Fruit fly (Drosophila melanogaster): ENCODE results near the gene cDIP.

Gene cDIP

DNA sequence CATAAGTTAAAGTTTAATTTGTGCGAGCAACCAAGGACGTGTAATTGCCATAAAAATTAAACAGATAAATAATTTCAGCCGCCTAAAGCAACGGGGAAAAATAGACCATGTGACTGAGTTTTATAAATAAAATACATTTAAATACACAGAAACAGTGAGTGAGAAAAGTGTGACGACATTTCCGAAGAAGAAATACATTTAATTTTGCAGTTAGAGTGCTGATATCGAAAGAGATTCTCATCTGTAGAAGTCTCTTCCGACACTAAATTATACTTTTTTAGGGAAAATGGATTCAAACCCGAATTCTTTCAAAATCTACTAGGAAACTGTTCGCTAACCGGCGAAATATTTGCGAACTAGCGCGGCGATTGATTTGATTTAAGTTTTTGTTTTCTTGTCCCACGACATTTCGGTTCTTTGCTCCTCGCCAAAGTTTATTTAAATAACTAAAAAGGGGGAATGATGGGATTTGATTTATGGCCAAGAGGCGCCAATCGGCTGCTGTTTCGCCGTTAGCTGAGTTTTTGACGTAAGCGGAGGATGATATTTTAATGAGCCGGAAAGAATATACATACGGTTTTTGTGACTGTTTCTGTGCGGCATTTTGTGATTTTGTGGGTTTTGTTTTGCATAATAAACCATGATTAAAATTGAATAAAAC lies 28.8 kb upstream of the cDIP start:
- TF ChIP-seq CG12769 (tag; optimal IDR thresholded peaks at IDR 0.05) (peak; percentile 55), gro (GFP tag; optimal IDR thresholded peaks at IDR 0.05) (no peak), Pdp1 (GFP tag; optimal IDR thresholded peaks at IDR 0.05) (peak in 1 of 2 experiments; percentile 26), CG3995 (GFP tag; optimal IDR thresholded peaks at IDR 0.05) (no peak), Med (GFP tag) (peak; percentile 59), CG15269 (tag; optimal IDR thresholded peaks at IDR 0.05) (no peak), CG8388 (GFP tag; optimal IDR thresholded peaks at IDR 0.05) (peak; percentile 80), sens (GFP tag) (peak; percentile 68)

DNA sequence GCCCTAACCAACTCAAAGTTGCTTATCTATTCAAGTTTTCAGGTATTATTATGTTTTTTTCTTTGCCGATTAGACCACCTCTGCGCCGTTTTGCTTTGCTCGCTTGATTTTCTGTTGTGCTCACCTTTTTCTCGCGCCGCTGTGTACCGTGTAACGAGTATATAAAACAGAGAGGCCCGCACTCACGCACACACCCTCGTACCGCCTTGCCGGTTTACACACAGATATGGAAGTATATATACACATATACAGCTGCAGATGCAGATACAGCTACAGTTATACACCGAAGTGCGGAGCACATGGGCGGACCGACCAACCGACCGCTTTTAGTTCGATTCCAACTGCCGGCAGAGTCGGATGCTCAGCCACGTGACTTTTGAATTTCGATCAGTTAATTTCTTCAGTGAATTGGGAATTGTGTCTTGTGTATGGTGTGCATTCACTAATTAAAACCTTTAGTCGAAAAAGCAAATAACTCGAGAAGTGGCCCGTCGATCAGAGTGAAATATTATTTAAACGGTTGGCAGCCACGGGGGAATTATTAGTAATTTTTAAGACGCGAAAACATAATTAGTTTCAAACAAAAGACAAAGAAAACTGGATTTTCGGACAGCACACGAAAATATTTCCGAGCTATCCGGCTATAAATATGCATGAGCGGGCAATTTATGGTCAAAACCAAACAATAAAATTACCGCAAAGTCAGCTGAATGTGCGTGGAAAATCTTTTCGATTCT lies 27.8 kb upstream of the cDIP start:
- TF ChIP-seq CG6765 (GFP tag; optimal IDR thresholded peaks at IDR 0.05), result peak; percentile 62
- TF ChIP-seq grn (GFP tag; optimal IDR thresholded peaks at IDR 0.05), result peak; percentile 22
- peak; percentile 95 for TF ChIP-seq Deaf1 (tag; optimal IDR thresholded peaks at IDR 0.05)
- peak; percentile 39 for TF ChIP-seq D19A (tag; optimal IDR thresholded peaks at IDR 0.05)
- peak; percentile 25 for TF ChIP-seq exex (tag; optimal IDR thresholded peaks at IDR 0.05)
- no peak for TF ChIP-seq crol (GFP tag; IDR thresholded peaks at IDR 0.05)
- 0 out of 3 replicates have a peak, but pooled peaks have one; percentile 31 for TF ChIP-seq gce (GFP tag; IDR thresholded peaks at IDR 0.05)
- no peak for TF ChIP-seq Aef1 (GFP tag; IDR thresholded peaks at IDR 0.05)
- peak; percentile 39 for TF ChIP-seq chn (GFP tag; optimal IDR thresholded peaks at IDR 0.05)
- no peak for TF ChIP-seq NC2β (GFP tag; optimal IDR thresholded peaks at IDR 0.05)
- 0 out of 2 replicates have a peak, but pooled peaks have one; percentile 32 for TF ChIP-seq gsb (GFP tag; IDR thresholded peaks at IDR 0.05)
- TF ChIP-seq Camta (GFP tag; optimal IDR thresholded peaks at IDR 0.05), result no peak
- TF ChIP-seq CG5180 (GFP tag; optimal IDR thresholded peaks at IDR 0.05), result peak; percentile 96
- peak; percentile 82 for TF ChIP-seq nom (GFP tag; optimal IDR thresholded peaks at IDR 0.05)
- peak; percentile 32 for TF ChIP-seq fd64A (GFP tag; optimal IDR thresholded peaks at IDR 0.05)
- peak; percentile 88 for TF ChIP-seq CG34376 (GFP tag; optimal IDR thresholded peaks at IDR 0.05)
- TF ChIP-seq tll (GFP tag; optimal IDR thresholded peaks at IDR 0.05), result peak in 1 of 2 experiments; percentile 45
- peak; percentile 28 for TF ChIP-seq HHEX (GFP tag; optimal IDR thresholded peaks at IDR 0.05)
- peak; percentile 34 for TF ChIP-seq CG12155 (GFP tag; optimal IDR thresholded peaks at IDR 0.05)
- TF ChIP-seq psq (GFP tag; optimal IDR thresholded peaks at IDR 0.05), result peak; percentile 51
- TF ChIP-seq CG7928 (GFP tag; optimal IDR thresholded peaks at IDR 0.05), result no peak
- peak; percentile 74; the same call in 2 of the 3 replicates for TF ChIP-seq sr (GFP tag; IDR thresholded peaks at IDR 0.05)
- no peak for TF ChIP-seq dimm (GFP tag; IDR thresholded peaks at IDR 0.05)
- peak; percentile 79 for TF ChIP-seq CG13894 (tag; optimal IDR thresholded peaks at IDR 0.05)
- TF ChIP-seq bowl (GFP tag; IDR thresholded peaks at IDR 0.05), result no peak; the same call in 1 of the 2 replicates
- peak; percentile 32; the same call in 1 of the 2 replicates for TF ChIP-seq Drgx (GFP tag; IDR thresholded peaks at IDR 0.05)
- peak; percentile 60 for TF ChIP-seq HLHmδ (GFP tag; optimal IDR thresholded peaks at IDR 0.05)
- TF ChIP-seq Ada2b (GFP tag; IDR thresholded peaks at IDR 0.05), result no peak
- TF ChIP-seq oc (tag; optimal IDR thresholded peaks at IDR 0.05), result peak; percentile 54
- no peak for TF ChIP-seq pan (optimal IDR thresholded peaks at IDR 0.05)
- TF ChIP-seq pan (GFP tag; optimal IDR thresholded peaks at IDR 0.05 in 1 of 2, IDR thresholded peaks at IDR 0.05 in 1 of 2), result peak in 1 of 2 experiments; percentile 44
- peak; percentile 62 for TF ChIP-seq Opbp (GFP tag; IDR thresholded peaks at IDR 0.05; ENCODE audit: partially characterized antibody)
- 0 out of 3 replicates have a peak, but pooled peaks have one; percentile 9 for TF ChIP-seq CG16813 (GFP tag; IDR thresholded peaks at IDR 0.05; ENCODE audit: partially characterized antibody)
- peak; percentile 42; the same call in 1 of the 2 replicates for TF ChIP-seq unc-4 (GFP tag; IDR thresholded peaks at IDR 0.05; ENCODE audit: partially characterized antibody)
- TF ChIP-seq tap (tag; optimal IDR thresholded peaks at IDR 0.05), result peak; percentile 11
- 0 out of 2 replicates have a peak, but pooled peaks have one; percentile 39 for TF ChIP-seq sim (GFP tag; IDR thresholded peaks at IDR 0.05)
- no peak for TF ChIP-seq Mad (GFP tag; optimal IDR thresholded peaks at IDR 0.05)
- peak; percentile 15 for TF ChIP-seq YL-1 (GFP tag; optimal IDR thresholded peaks at IDR 0.05)

All from whole organism, embryonic.